Worm (Caenorhabditis elegans) whole organism, dauer: ENCODE data around the gene cpin-1.

Experiments used
- unc-62 ChIP-seq: sonication (generic microtip); optimal IDR thresholded peaks from 2 replicates; lab custom pipeline; 2017; ENCODE audit warnings: missing biosample characterization, missing genetic modification reagents, missing genetic modification characterization

Gene cpin-1

DNA sequence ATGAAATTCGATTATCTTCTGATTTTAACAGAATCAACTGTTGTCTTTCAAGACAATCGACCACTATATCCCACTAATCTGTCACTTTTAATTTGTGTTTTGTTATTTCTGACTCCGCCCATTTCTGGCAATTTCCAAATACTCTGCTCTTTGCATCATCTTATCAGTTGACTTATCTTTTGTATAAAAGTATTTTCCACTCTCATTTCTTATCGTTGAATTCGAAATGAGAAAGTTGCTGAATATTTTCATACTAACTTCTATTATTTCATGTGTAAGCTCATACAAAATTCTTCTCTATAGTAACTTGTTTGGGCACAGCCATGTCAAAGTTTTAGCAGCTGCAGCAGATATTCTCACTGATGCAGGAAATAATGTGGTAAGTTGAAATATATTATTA is 49.6 kb downstream of the cpin-1 start, which contains the start of gene ugt-21:
TSS of gene ugt-21 (plus strand) at position 212 of the 400 bp plus-strand sequence.
- no peak for TF ChIP-seq unc-62 (GFP tag; lab: Kevin White, UChicago)
